Worm (Caenorhabditis elegans) whole organism, L1 larva: ENCODE measurements around the gene ZC266.1.
A peak's percentile ranks its signal among the peaks of the same experiment; 100 is the strongest.

Experiments
- C16A3.4 ChIP-seq: fragments of 150-350 bp; optimal IDR thresholded peaks from 2 replicates; lab custom pipeline; 2014; ENCODE audit warnings: missing biosample characterization, missing genetic modification characterization
- Y116A8C.19 ChIP-seq: sonication (generic microtip); optimal IDR thresholded peaks from 2 replicates; lab custom pipeline; 2016; ENCODE audit warnings: missing compliant biosample characterization, missing genetic modification characterization, borderline replicate concordance
- aly-2 ChIP-seq: fragments of 150-350 bp; optimal IDR thresholded peaks from 2 replicates; lab custom pipeline; 2014; ENCODE audit warnings: missing biosample characterization, missing genetic modification characterization
- blmp-1 ChIP-seq: fragments of 150-350 bp; optimal IDR thresholded peaks from 2 replicates; lab custom pipeline; 2014; ENCODE audit warnings: missing biosample characterization, missing genetic modification characterization
- ceh-90 ChIP-seq: sonication (generic microtip); optimal IDR thresholded peaks from 2 replicates; lab custom pipeline; 2016; ENCODE audit warnings: missing genetic modification characterization, missing compliant biosample characterization
- dsc-1 ChIP-seq: sonication (generic microtip); optimal IDR thresholded peaks from 2 replicates; lab custom pipeline; 2016; ENCODE audit warnings: mild to moderate bottlenecking, missing genetic modification characterization, missing compliant biosample characterization
- efl-1 ChIP-seq, 4 experiments: fragments of 150-350 bp; optimal IDR thresholded peaks in 3 of 4; peaks in 1 of 4; 1 replicate in 1 of 4; 2 replicates in 3 of 4; lab custom pipeline; 2014; ENCODE audit warnings: missing biosample characterization in 2 of 4, missing genetic modification characterization in 2 of 4, missing genetic modification reagents in 2 of 4
- elt-3 ChIP-seq, 6 experiments: fragments of 150-350 bp in 1 of 6; sonication (generic microtip); optimal IDR thresholded peaks; 2 replicates each; lab custom pipeline; 2017 to 2018; ENCODE audit warnings: missing biosample characterization in 6 of 6, missing genetic modification characterization in 6 of 6, inconsistent platforms in 1 of 6
- fkh-8 ChIP-seq: sonication (generic microtip); optimal IDR thresholded peaks from 2 replicates; lab custom pipeline; 2016; ENCODE audit warnings: mild to moderate bottlenecking, missing genetic modification characterization, missing compliant biosample characterization
- fos-1 ChIP-seq: fragments of 150-350 bp; optimal IDR thresholded peaks from 2 replicates; lab custom pipeline; 2014; ENCODE audit warnings: missing biosample characterization, missing genetic modification characterization
- hlh-4 ChIP-seq: sonication (generic microtip); optimal IDR thresholded peaks from 2 replicates; lab custom pipeline; 2016; ENCODE audit warnings: mild to moderate bottlenecking, missing genetic modification characterization, missing compliant biosample characterization
- lin-14 ChIP-seq: fragments of 200-800 bp; sonication (Bioruptor generic); optimal IDR thresholded peaks from 2 replicates; lab custom pipeline; 2018; ENCODE audit warnings: mild to moderate bottlenecking, missing genetic modification characterization, moderate library complexity, missing compliant biosample characterization
- lin-35 ChIP-seq, 2 experiments: fragments of 150-350 bp; optimal IDR thresholded peaks; 2 replicates each; lab custom pipeline; 2014; ENCODE audit warnings: missing biosample characterization in 2 of 2, missing genetic modification characterization in 2 of 2, missing genetic modification reagents in 2 of 2
- lin-39 ChIP-seq: fragments of 150-350 bp; optimal IDR thresholded peaks from 2 replicates; lab custom pipeline; 2014; ENCODE audit warnings: missing biosample characterization, missing genetic modification reagents, missing genetic modification characterization
- lir-3 ChIP-seq: sonication (generic microtip); optimal IDR thresholded peaks from 2 replicates; lab custom pipeline; 2016; ENCODE audit warnings: mild to moderate bottlenecking, missing genetic modification characterization, moderate library complexity, missing compliant biosample characterization; ENCODE audit not compliant: poor library complexity
- lsy-2 ChIP-seq, 2 experiments: fragments of 150-350 bp; optimal IDR thresholded peaks; 2 replicates each; lab custom pipeline; 2014; ENCODE audit warnings: missing biosample characterization in 2 of 2, missing genetic modification characterization in 2 of 2
- mdl-1 ChIP-seq, 2 experiments: fragments of 150-350 bp; optimal IDR thresholded peaks; 2 replicates each; lab custom pipeline; 2014 to 2017; ENCODE audit warnings: missing biosample characterization in 2 of 2, missing genetic modification characterization in 2 of 2, inconsistent platforms in 1 of 2
- mef-2 ChIP-seq: fragments of 150-350 bp; optimal IDR thresholded peaks from 2 replicates; lab custom pipeline; 2014; ENCODE audit warnings: missing biosample characterization, missing genetic modification characterization
- nhr-11 ChIP-seq: fragments of 150-350 bp; optimal IDR thresholded peaks from 2 replicates; lab custom pipeline; 2014; ENCODE audit warnings: missing biosample characterization, missing genetic modification characterization
- nhr-19 ChIP-seq: fragments of 200-800 bp; sonication (Bioruptor generic); conservative IDR thresholded peaks from 2 replicates; pipeline ENCODE4 v1.3.6; 2022; ENCODE audit warnings: missing genetic modification characterization, missing compliant biosample characterization
- nhr-20 ChIP-seq: sonication (generic microtip); optimal IDR thresholded peaks from 2 replicates; lab custom pipeline; 2016; ENCODE audit warnings: mild to moderate bottlenecking, missing genetic modification characterization, missing compliant biosample characterization
- nhr-28 ChIP-seq: fragments of 150-350 bp; optimal IDR thresholded peaks from 2 replicates; lab custom pipeline; 2014; ENCODE audit warnings: missing biosample characterization, missing genetic modification characterization
- nhr-47 ChIP-seq: sonication (generic microtip); optimal IDR thresholded peaks from 2 replicates; lab custom pipeline; 2016; ENCODE audit warnings: mild to moderate bottlenecking, missing genetic modification characterization, moderate library complexity, missing compliant biosample characterization
- nhr-71 ChIP-seq: sonication (generic microtip); optimal IDR thresholded peaks from 2 replicates; lab custom pipeline; 2016; ENCODE audit warnings: mild to moderate bottlenecking, missing genetic modification characterization, moderate library complexity, missing compliant biosample characterization
- nhr-84 ChIP-seq: sonication (generic microtip); optimal IDR thresholded peaks from 2 replicates; lab custom pipeline; 2017; ENCODE audit warnings: missing biosample characterization, missing genetic modification characterization
- nhr-85 ChIP-seq: sonication (generic microtip); peaks from one replicate; lab custom pipeline; 2016; ENCODE audit warnings: missing genetic modification characterization, inconsistent platforms, missing compliant biosample characterization
- pag-3 ChIP-seq: sonication (generic microtip); optimal IDR thresholded peaks from 2 replicates; lab custom pipeline; 2017; ENCODE audit warnings: missing genetic modification characterization, mild to moderate bottlenecking, missing compliant biosample characterization, antibody characterized with exemption, borderline replicate concordance; ENCODE audit not compliant: insufficient read depth
- rnt-1 ChIP-seq: sonication (generic microtip); optimal IDR thresholded peaks from 2 replicates; lab custom pipeline; 2016; ENCODE audit warnings: mild to moderate bottlenecking, missing genetic modification characterization, moderate library complexity, missing compliant biosample characterization
- skn-1 ChIP-seq: fragments of 150-350 bp; optimal IDR thresholded peaks from 2 replicates; lab custom pipeline; 2014; ENCODE audit warnings: missing biosample characterization, missing genetic modification characterization
- snu-23 ChIP-seq: sonication (generic microtip); optimal IDR thresholded peaks from 2 replicates; lab custom pipeline; 2016; ENCODE audit warnings: missing genetic modification characterization, missing compliant biosample characterization
- sup-37 ChIP-seq: fragments of 200-800 bp; sonication (Bioruptor generic); optimal IDR thresholded peaks from 2 replicates; lab custom pipeline; 2018; ENCODE audit warnings: mild to moderate bottlenecking, missing genetic modification characterization, missing compliant biosample characterization
- tbx-2 ChIP-seq: sonication (generic microtip); optimal IDR thresholded peaks from 2 replicates; lab custom pipeline; 2016; ENCODE audit warnings: missing genetic modification characterization, missing compliant biosample characterization
- vab-15 ChIP-seq: sonication (generic microtip); optimal IDR thresholded peaks from 2 replicates; lab custom pipeline; 2017; ENCODE audit warnings: missing genotype, mild to moderate bottlenecking, missing genetic modification characterization, missing compliant biosample characterization
- ztf-11 ChIP-seq, 2 experiments: sonication (generic microtip); optimal IDR thresholded peaks; 2 replicates each; lab custom pipeline; 2016 to 2017; ENCODE audit warnings: missing genetic modification characterization in 2 of 2, missing biosample characterization in 1 of 2, missing compliant biosample characterization in 1 of 2
- ztf-4 ChIP-seq: fragments of 150-350 bp; optimal IDR thresholded peaks from 2 replicates; lab custom pipeline; 2014; ENCODE audit warnings: missing biosample characterization, missing genetic modification characterization

ZC266.1 gene

DNA sequence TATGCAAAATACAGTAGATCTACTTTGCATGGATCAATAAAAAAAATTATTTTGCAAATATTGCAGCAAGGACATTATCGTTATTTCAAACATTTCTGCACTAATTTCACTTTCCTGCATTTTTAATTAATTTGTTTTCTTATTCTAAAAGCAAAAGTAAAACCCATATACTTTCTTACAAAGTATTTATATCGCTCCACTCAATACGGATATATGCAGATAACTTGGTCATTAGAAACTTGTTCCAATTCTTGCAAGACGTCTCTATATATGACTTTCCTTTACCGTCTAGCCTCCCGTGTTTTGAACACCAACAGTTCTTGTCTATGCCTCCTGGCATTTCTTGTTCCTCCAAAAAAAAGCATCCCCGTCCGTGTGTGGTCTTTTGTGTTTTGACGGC, 10.4 kb upstream of the ZC266.1 start, which contains the start of gene oac-24:
Gene oac-24 (plus strand): TSS at position 301 of the 400 bp plus-strand sequence.
- TF ChIP-seq aly-2 (no peak), efl-1 (optimal IDR thresholded peaks at IDR 0.05; lab: Kevin White, UChicago) (no peak), efl-1 (GFP tag; optimal IDR thresholded peaks at IDR 0.05 in 1 of 2; lab: Kevin White, UChicago) (peak in 1 of 2 experiments; percentile 62), fos-1 (tag; lab: Kevin White, UChicago) (no peak), nhr-84 (tag; lab: Kevin White, UChicago) (no peak)

DNA sequence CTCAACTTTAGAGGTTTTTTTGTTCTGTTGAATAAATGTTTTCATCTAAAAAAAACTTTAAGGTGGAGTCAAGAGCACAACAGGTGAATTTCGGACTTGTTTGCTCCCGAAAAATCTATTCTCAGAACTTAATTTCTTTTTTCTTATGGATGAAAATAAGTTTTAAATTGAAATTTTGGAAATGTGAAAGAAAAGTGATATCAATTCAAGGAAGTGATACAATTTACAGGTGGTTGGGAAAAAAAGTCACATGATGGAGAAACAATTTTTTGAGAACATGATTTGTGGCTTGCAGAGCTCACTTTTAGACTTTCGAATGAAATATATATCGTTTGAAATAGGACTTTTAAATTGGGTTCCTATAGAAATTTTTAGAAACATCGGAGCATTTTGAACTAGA, 7.6 kb upstream of the ZC266.1 start:
- TF ChIP-seq hlh-4 (tag; lab: Kevin White, UChicago) (peak; percentile 96), vab-15 (tag; lab: Kevin White, UChicago) (no peak), nhr-47 (tag; lab: Kevin White, UChicago) (peak; percentile 2), ztf-11 (tag; optimal IDR thresholded peaks at IDR 0.05; lab: Kevin White, UChicago) (no peak), dsc-1 (tag; lab: Kevin White, UChicago) (no peak), lin-35 (GFP tag; optimal IDR thresholded peaks at IDR 0.05; lab: Kevin White, UChicago) (no peak), nhr-11 (tag; lab: Kevin White, UChicago) (no peak), nhr-28 (no peak)

DNA sequence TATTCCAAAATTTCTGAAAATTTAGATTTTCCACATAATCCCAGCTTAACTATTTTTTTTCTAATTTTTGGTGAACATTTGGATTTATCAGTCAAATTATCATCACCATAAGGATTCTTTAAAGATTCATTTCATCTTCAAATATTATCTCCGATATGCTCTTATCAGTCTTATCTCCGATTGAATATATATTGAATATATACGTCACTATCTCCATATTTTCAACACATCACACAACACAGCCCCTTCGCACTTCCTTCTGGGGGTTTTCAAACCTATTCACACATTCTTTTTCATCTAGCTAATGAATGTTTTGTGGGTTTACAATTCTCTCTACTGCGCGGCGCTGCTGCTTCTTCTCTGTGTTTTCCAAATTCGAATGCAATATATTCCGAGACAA, 1.4 kb downstream of the ZC266.1 start:
- peak; percentile 36 for TF ChIP-seq blmp-1 (tag; lab: Kevin White, UChicago)
- TF ChIP-seq mef-2 (tag; lab: Kevin White, UChicago) = no peak
- TF ChIP-seq fkh-8 (tag; lab: Kevin White, UChicago) = no peak
- TF ChIP-seq efl-1 (optimal IDR thresholded peaks at IDR 0.05; lab: Kevin White, UChicago) = no peak
- no peak for TF ChIP-seq efl-1 (GFP tag; optimal IDR thresholded peaks at IDR 0.05 in 1 of 2; lab: Kevin White, UChicago)
- TF ChIP-seq elt-3 (tag; optimal IDR thresholded peaks at IDR 0.05; lab: Kevin White, UChicago) = peak in 1 of 6 experiments; percentile 27
- TF ChIP-seq skn-1 (tag; lab: Kevin White, UChicago) = no peak

DNA sequence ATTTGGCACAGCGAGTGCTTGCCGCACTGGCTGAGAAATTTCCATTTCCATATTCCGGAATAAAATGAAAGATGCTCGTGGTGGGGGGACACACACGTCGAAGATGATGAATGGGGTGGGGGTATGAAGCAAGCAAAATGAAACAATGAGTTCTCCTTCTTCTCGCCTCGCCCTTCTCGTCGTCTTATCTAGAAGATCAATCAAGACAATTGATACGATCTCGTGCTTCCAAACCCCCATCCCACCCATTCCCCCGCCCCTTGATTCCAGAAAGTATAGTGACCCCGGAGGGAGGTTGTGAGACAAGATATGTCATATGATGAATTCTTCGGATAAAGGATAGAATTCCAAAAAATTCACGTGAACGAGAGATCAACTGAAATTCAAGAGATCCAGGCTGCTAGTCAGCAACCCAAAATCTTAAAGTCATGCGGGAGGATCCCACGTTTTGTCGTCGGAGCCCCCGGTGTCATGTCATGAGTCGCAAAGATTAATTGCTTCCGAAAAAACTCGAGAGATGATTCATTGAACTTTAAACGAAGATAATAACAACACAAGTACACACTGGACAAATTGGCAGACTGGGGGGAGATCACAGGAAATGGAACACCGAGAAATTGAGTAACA, 5.5 kb downstream of the ZC266.1 start:
- peak; percentile 55 for TF ChIP-seq nhr-11 (tag; lab: Kevin White, UChicago)
- peak; percentile 66 for TF ChIP-seq nhr-85 (tag; lab: Kevin White, UChicago)
- TF ChIP-seq vab-15 (tag; lab: Kevin White, UChicago) = peak; percentile 68
- peak; percentile 15 for TF ChIP-seq rnt-1 (tag; lab: Kevin White, UChicago)
- TF ChIP-seq lin-14 (GFP tag; lab: Kevin White, UChicago) = peak; percentile 56
- peak; percentile 65 for TF ChIP-seq nhr-71 (tag; lab: Kevin White, UChicago)
- TF ChIP-seq Y116A8C.19 (tag; lab: Kevin White, UChicago) = no peak
- no peak for TF ChIP-seq pag-3 (tag; lab: Kevin White, UChicago)
- peak; percentile 35 for TF ChIP-seq nhr-20
- no peak for TF ChIP-seq efl-1 (optimal IDR thresholded peaks at IDR 0.05; lab: Kevin White, UChicago)
- TF ChIP-seq efl-1 (GFP tag; optimal IDR thresholded peaks at IDR 0.05 in 1 of 2; lab: Kevin White, UChicago) = peak in 1 of 2 experiments; percentile 84
- peak; percentile 11 for TF ChIP-seq snu-23 (GFP tag; lab: Kevin White, UChicago)
- TF ChIP-seq tbx-2 (tag; lab: Kevin White, UChicago) = peak; percentile 14
- no peak for TF ChIP-seq ceh-90 (tag; lab: Kevin White, UChicago)
- no peak for TF ChIP-seq fos-1 (tag; lab: Kevin White, UChicago)
- TF ChIP-seq C16A3.4 (tag; lab: Kevin White, UChicago) = no peak
- peak; percentile 27 for TF ChIP-seq lin-39
- peak; percentile 46 for TF ChIP-seq nhr-19 (GFP tag; lab: Robert Waterston, UW)
- TF ChIP-seq blmp-1 (tag; lab: Kevin White, UChicago) = peak; percentile 16
- peak; percentile 24 for TF ChIP-seq ztf-4 (tag; lab: Kevin White, UChicago)
- TF ChIP-seq mdl-1 (tag; optimal IDR thresholded peaks at IDR 0.05; lab: Kevin White, UChicago) = peak in 1 of 2 experiments; percentile 23
- TF ChIP-seq hlh-4 (tag; lab: Kevin White, UChicago) = no peak
- TF ChIP-seq lir-3 (tag; lab: Kevin White, UChicago) = peak; percentile 57
- TF ChIP-seq sup-37 (GFP tag; lab: Kevin White, UChicago) = peak; percentile 43
- peak; percentile 9 to 62 for TF ChIP-seq lsy-2 (tag; optimal IDR thresholded peaks at IDR 0.05; lab: Kevin White, UChicago)
